Worm (Caenorhabditis elegans): Measurements from ENCODE around the gene kcnl-4.

- no peak for TF ChIP-seq ama-1 (optimal IDR thresholded peaks at IDR 0.05)
- TF ChIP-seq nhr-237 (tag; optimal IDR thresholded peaks at IDR 0.05), result no peak
- TF ChIP-seq fkh-2 (tag; optimal IDR thresholded peaks at IDR 0.05), result no peak
- no peak for TF ChIP-seq sea-2 (GFP tag; optimal IDR thresholded peaks at IDR 0.05)
- TF ChIP-seq nhr-76 (tag; optimal IDR thresholded peaks at IDR 0.05), result no peak
- TF ChIP-seq jun-1 (tag; optimal IDR thresholded peaks at IDR 0.05), result no peak
- TF ChIP-seq tbx-2 (tag; optimal IDR thresholded peaks at IDR 0.05), result no peak
- TF ChIP-seq ztf-11 (tag; optimal IDR thresholded peaks at IDR 0.05), result no peak
- TF ChIP-seq ceh-16 (tag; optimal IDR thresholded peaks at IDR 0.05), result no peak
- no peak for TF ChIP-seq nhr-28 (tag; optimal IDR thresholded peaks at IDR 0.05)
Measured at ce11 chrV:14585351-14585750, 54.4 kb downstream of the kcnl-4 start, which contains the start of gene Y40H4A.2.

Measured in whole organism, L3 larva.